Worm (Caenorhabditis elegans): ENCODE results near the gene srbc-68.

The srbc-68 gene

ce11 chrV:3554869-3555268 lies 8.5 kb upstream of the srbc-68 start, which contains the start of gene grl-29:
TSS of gene grl-29 (minus strand) at chrV:3555236.
- TF ChIP-seq xnd-1 (tag; optimal IDR thresholded peaks at IDR 0.05) = no peak
- TF ChIP-seq egrh-3 (GFP tag; IDR thresholded peaks at IDR 0.05) = peak; percentile 74; the same call in 1 of the 2 replicates
- no peak for TF ChIP-seq lin-40 (tag; optimal IDR thresholded peaks at IDR 0.05)
- TF ChIP-seq zfh-2 (GFP tag; conservative IDR thresholded peaks at IDR 0.05) = peak; percentile 85
- TF ChIP-seq hrde-1 (tag; optimal IDR thresholded peaks at IDR 0.05; ENCODE audit: borderline replicate concordance) = no peak
- TF ChIP-seq lin-54 (GFP tag; optimal IDR thresholded peaks at IDR 0.05) = no peak
- TF ChIP-seq K12H6.12 (tag; optimal IDR thresholded peaks at IDR 0.05) = no peak
- no peak for TF ChIP-seq F39B2.1 (GFP tag; IDR thresholded peaks at IDR 0.05)
- no peak for TF ChIP-seq snpc-3.4 (tag; optimal IDR thresholded peaks at IDR 0.05)
- no peak for TF ChIP-seq ekl-4 (GFP tag; IDR thresholded peaks at IDR 0.05)
- no peak for TF ChIP-seq rec-8 (tag; optimal IDR thresholded peaks at IDR 0.05)
- TF ChIP-seq nhr-90 (tag; optimal IDR thresholded peaks at IDR 0.05) = no peak
- TF ChIP-seq T26A5.8 (tag; optimal IDR thresholded peaks at IDR 0.05) = no peak
- TF ChIP-seq ztf-6 (GFP tag; IDR thresholded peaks at IDR 0.05) = no peak
- TF ChIP-seq tbp1 (GFP tag; optimal IDR thresholded peaks at IDR 0.05) = no peak

- TF ChIP-seq mxl-1 (tag; optimal IDR thresholded peaks at IDR 0.05) = no peak
- no peak for TF ChIP-seq hlh-26 (GFP tag; conservative IDR thresholded peaks at IDR 0.05)
- TF ChIP-seq nhr-80 (tag; optimal IDR thresholded peaks at IDR 0.05) = peak; percentile 56
Measured at ce11 chrV:3552740-3553469, 6.5 kb upstream of the srbc-68 start, which contains the start of gene T24A6.20. TSS of gene T24A6.20 (plus strand) at chrV:3553134.

ce11 chrV:3551765-3552164 lies 5.3 kb upstream of the srbc-68 start, which contains the start of gene grl-28:
TSS of gene grl-28 (minus strand) at chrV:3551865.
- TF ChIP-seq ztf-25 (GFP tag; IDR thresholded peaks at IDR 0.05) (no peak), athp-1 (tag; optimal IDR thresholded peaks at IDR 0.05) (no peak), B0019.2 (GFP tag; conservative IDR thresholded peaks at IDR 0.05) (no peak), lsl-1 (GFP tag; optimal IDR thresholded peaks at IDR 0.05) (no peak), repo-1 (tag; optimal IDR thresholded peaks at IDR 0.05) (no peak), zim-3 (tag; optimal IDR thresholded peaks at IDR 0.05) (no peak), snpc-3.4 (tag; optimal IDR thresholded peaks at IDR 0.05) (no peak), snpc-1.1 (tag; optimal IDR thresholded peaks at IDR 0.05; ENCODE audit: insufficient read depth) (no peak), ztf-3 (GFP tag; optimal IDR thresholded peaks at IDR 0.05) (no peak), ekl-4 (GFP tag; IDR thresholded peaks at IDR 0.05) (no peak), chd-7 (tag; optimal IDR thresholded peaks at IDR 0.05) (no peak), F10E7.11 (tag; optimal IDR thresholded peaks at IDR 0.05) (no peak), madf-6 (GFP tag; IDR thresholded peaks at IDR 0.05) (no peak), zfh-2 (GFP tag; conservative IDR thresholded peaks at IDR 0.05) (no peak), C06A6.2 (GFP tag; conservative IDR thresholded peaks at IDR 0.05) (no peak), ceh-40 (GFP tag; IDR thresholded peaks at IDR 0.05) (no peak)

ce11 chrV:3549553-3549952 lies 3.1 kb upstream of the srbc-68 start, which contains the start of gene sri-21:
TSS of gene sri-21 (plus strand) at chrV:3549853.
- no peak for TF ChIP-seq B0261.1 (tag; optimal IDR thresholded peaks at IDR 0.05)
- no peak for TF ChIP-seq C06A6.2 (GFP tag; conservative IDR thresholded peaks at IDR 0.05)
- TF ChIP-seq ekl-4 (GFP tag; IDR thresholded peaks at IDR 0.05) = no peak
- no peak for TF ChIP-seq F57A8.1 (GFP tag; optimal IDR thresholded peaks at IDR 0.05)
- no peak for TF ChIP-seq C17E4.6 (GFP tag; IDR thresholded peaks at IDR 0.05)
- no peak for TF ChIP-seq Y95B8A.8 (GFP tag; IDR thresholded peaks at IDR 0.05)
- TF ChIP-seq F33H1.4 (GFP tag; IDR thresholded peaks at IDR 0.05) = no peak
- TF ChIP-seq nhr-90 (tag; optimal IDR thresholded peaks at IDR 0.05) = no peak
- no peak for TF ChIP-seq B0336.3 (GFP tag; IDR thresholded peaks at IDR 0.05)
- TF ChIP-seq F22D6.2 (tag; optimal IDR thresholded peaks at IDR 0.05) = no peak
- TF ChIP-seq athp-1 (tag; optimal IDR thresholded peaks at IDR 0.05) = no peak
- TF ChIP-seq cebp-1 (GFP tag; IDR thresholded peaks at IDR 0.05) = no peak
- TF ChIP-seq cebp-1 (tag; optimal IDR thresholded peaks at IDR 0.05) = no peak
- no peak for TF ChIP-seq F37B4.10 (GFP tag; IDR thresholded peaks at IDR 0.05)
- no peak for TF ChIP-seq madf-6 (GFP tag; IDR thresholded peaks at IDR 0.05)
- no peak for TF ChIP-seq attf-3 (GFP tag; conservative IDR thresholded peaks at IDR 0.05)
- TF ChIP-seq T26A5.8 (tag; optimal IDR thresholded peaks at IDR 0.05) = no peak
- TF ChIP-seq nhr-179 (tag; optimal IDR thresholded peaks at IDR 0.05) = no peak
- TF ChIP-seq snpc-1.1 (tag; optimal IDR thresholded peaks at IDR 0.05; ENCODE audit: insufficient read depth) = no peak
